Fruit fly (Drosophila melanogaster): ENCODE data around the gene CG8036.
A peak's percentile ranks its signal among the peaks of the same experiment; 100 is the strongest.

The CG8036 gene

DNA sequence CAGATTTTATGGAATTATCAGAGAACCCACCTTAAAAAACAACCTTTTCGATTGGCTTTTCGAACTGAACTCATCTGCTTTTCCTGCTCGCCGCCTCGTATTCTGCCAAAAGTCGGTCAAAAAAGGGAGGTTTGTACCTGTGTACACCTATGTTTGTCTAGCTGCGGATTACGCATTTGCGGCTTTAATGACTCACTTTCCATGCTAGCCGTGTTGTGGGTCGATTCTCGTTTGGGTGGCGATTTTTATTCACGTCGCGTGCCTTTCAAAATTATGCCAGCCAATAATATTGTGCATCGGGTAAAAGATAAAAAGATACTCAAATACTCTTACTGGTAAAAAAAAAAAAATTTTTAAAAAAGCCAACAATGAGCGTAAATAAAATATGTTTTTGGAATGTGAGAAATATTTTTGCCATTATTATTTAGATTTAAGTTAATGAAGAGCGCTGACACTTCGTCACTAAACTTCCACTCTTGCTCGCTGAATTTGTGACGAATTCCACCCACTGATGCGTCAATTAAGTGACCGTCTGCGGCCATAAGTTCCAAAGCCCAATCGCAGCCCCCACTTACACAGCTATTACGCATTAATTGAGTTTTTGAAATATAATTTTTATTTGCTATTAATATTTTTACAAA is 22.0 kb upstream of the CG8036 start, which contains the start of gene Cyp313b1 (continued):
- TF ChIP-seq Deaf1 (tag; optimal IDR thresholded peaks at IDR 0.05) (no peak), Ets65A (GFP tag) (peak; percentile 94), CG18476 (GFP tag; optimal IDR thresholded peaks at IDR 0.05) (no peak), tin (GFP tag; optimal IDR thresholded peaks at IDR 0.05) (no peak), psq (GFP tag; optimal IDR thresholded peaks at IDR 0.05) (no peak), CG13624 (GFP tag; optimal IDR thresholded peaks at IDR 0.05) (peak; percentile 3), CG2116 (GFP tag; optimal IDR thresholded peaks at IDR 0.05) (no peak), gcm2 (GFP tag; optimal IDR thresholded peaks at IDR 0.05) (no peak), Dfd (GFP tag; optimal IDR thresholded peaks at IDR 0.05) (no peak), CG15011 (GFP tag; optimal IDR thresholded peaks at IDR 0.05) (no peak), CG18011 (GFP tag; optimal IDR thresholded peaks at IDR 0.05) (no peak), inv (GFP tag; IDR thresholded peaks at IDR 0.05; ENCODE audit: partially characterized antibody) (no peak), lola (GFP tag; optimal IDR thresholded peaks at IDR 0.05) (no peak), CG6791 (GFP tag; IDR thresholded peaks at IDR 0.05; ENCODE audit: partially characterized antibody) (no peak), CG7357 (GFP tag; IDR thresholded peaks at IDR 0.05) (no peak), sqz (GFP tag; optimal IDR thresholded peaks at IDR 0.05) (no peak), az2 (GFP tag; optimal IDR thresholded peaks at IDR 0.05) (peak; percentile 5), CG12299 (tag; optimal IDR thresholded peaks at IDR 0.05) (no peak), CG16863 (GFP tag; optimal IDR thresholded peaks at IDR 0.05) (no peak), Sin3A (optimal IDR thresholded peaks at IDR 0.05) (no peak), Sox102F (GFP tag; optimal IDR thresholded peaks at IDR 0.05) (peak; percentile 22), B-H2 (GFP tag; optimal IDR thresholded peaks at IDR 0.05) (no peak), eve (GFP tag; optimal IDR thresholded peaks at IDR 0.05) (no peak), Antp (GFP tag; optimal IDR thresholded peaks at IDR 0.05) (no peak), CG6854 (GFP tag; optimal IDR thresholded peaks at IDR 0.05) (no peak), CG14014 (GFP tag; IDR thresholded peaks at IDR 0.05) (no peak), gem (tag; optimal IDR thresholded peaks at IDR 0.05) (peak; percentile 21), Gsc (GFP tag; IDR thresholded peaks at IDR 0.05) (no peak), gsb (GFP tag; IDR thresholded peaks at IDR 0.05) (no peak), trh (GFP tag; optimal IDR thresholded peaks at IDR 0.05) (no peak), Atf6 (GFP tag; IDR thresholded peaks at IDR 0.05) (no peak), pfk (GFP tag; optimal IDR thresholded peaks at IDR 0.05) (no peak), HLH3B (GFP tag; IDR thresholded peaks at IDR 0.05) (no peak), slbo (GFP tag; IDR thresholded peaks at IDR 0.05) (no peak), CG10267 (tag; optimal IDR thresholded peaks at IDR 0.05) (no peak), HLHmδ (GFP tag; optimal IDR thresholded peaks at IDR 0.05) (no peak), CG12219 (GFP tag; optimal IDR thresholded peaks at IDR 0.05) (no peak), CG2678 (tag; optimal IDR thresholded peaks at IDR 0.05) (peak; percentile 7), CG1603 (tag; optimal IDR thresholded peaks at IDR 0.05) (no peak), CG4617 (GFP tag; optimal IDR thresholded peaks at IDR 0.05; ENCODE audit: borderline replicate concordance) (no peak), CG10366 (GFP tag; IDR thresholded peaks at IDR 0.05) (no peak), ken (GFP tag; IDR thresholded peaks at IDR 0.05) (no peak), CG2120 (GFP tag; optimal IDR thresholded peaks at IDR 0.05) (peak; percentile 13), stwl (tag; optimal IDR thresholded peaks at IDR 0.05) (no peak), CG33213 (GFP tag; optimal IDR thresholded peaks at IDR 0.05) (no peak), Lpt (GFP tag; optimal IDR thresholded peaks at IDR 0.05) (no peak), br (optimal IDR thresholded peaks at IDR 0.05) (no peak), dati (GFP tag; IDR thresholded peaks at IDR 0.05) (no peak), dm (GFP tag; optimal IDR thresholded peaks at IDR 0.05) (no peak), abd-A (tag; optimal IDR thresholded peaks at IDR 0.05) (no peak), sug (tag; optimal IDR thresholded peaks at IDR 0.05) (no peak), dmrt11E (tag; optimal IDR thresholded peaks at IDR 0.05) (no peak)

All from whole organism, embryonic.